Fruit fly (Drosophila melanogaster) whole organism, embryonic: ENCODE results near the gene Mst98Cb.
A peak's percentile ranks its signal among the peaks of the same experiment; 100 is the strongest.

ENCODE experiments used
- Aef1 ChIP-seq: fragments of 200-800 bp; sonication (Bioruptor generic); IDR thresholded peaks from 3 replicates; pipeline ENCODE4 v1.3.6; 2022; ENCODE audit warnings: missing biosample characterization, missing genetic modification characterization
- Atf6 ChIP-seq: fragments of 200-800 bp; sonication (Bioruptor generic); IDR thresholded peaks from 2 replicates; pipeline ENCODE4 v1.3.6; 2022; ENCODE audit warnings: missing biosample characterization, missing genetic modification characterization
- B-H2 ChIP-seq: fragments of 200-800 bp; sonication (Bioruptor generic); optimal IDR thresholded peaks from 2 replicates; lab custom pipeline; 2018; ENCODE audit warnings: missing biosample characterization, mild to moderate bottlenecking, missing genetic modification characterization
- CG10543 ChIP-seq: fragments of 200-800 bp; sonication (Bioruptor generic); optimal IDR thresholded peaks from 3 replicates; lab custom pipeline; 2017; ENCODE audit warnings: missing biosample characterization, mild to moderate bottlenecking, missing genetic modification characterization, moderate library complexity
- CG11093 ChIP-seq: fragments of 200-800 bp; sonication (Bioruptor generic); IDR thresholded peaks from 3 replicates; pipeline ENCODE4 v1.3.6; 2022; ENCODE audit warnings: missing biosample characterization, missing genetic modification characterization
- CG11398 ChIP-seq: fragments of 200-800 bp; sonication (Bioruptor generic); optimal IDR thresholded peaks from 2 replicates; lab custom pipeline; 2016; ENCODE audit warnings: missing biosample characterization, missing genetic modification characterization
- CG13287 ChIP-seq: fragments of 200-800 bp; sonication (Bioruptor generic); IDR thresholded peaks from 2 replicates; pipeline ENCODE4 v1.3.6; 2022; ENCODE audit warnings: missing biosample characterization, missing genetic modification characterization; ENCODE audit not compliant: partially characterized antibody
- CG13775 ChIP-seq: fragments of 200-800 bp; sonication (Bioruptor generic); optimal IDR thresholded peaks from 3 replicates; lab custom pipeline; 2017; ENCODE audit warnings: missing biosample characterization, mild to moderate bottlenecking, missing genetic modification characterization
- CG16779 ChIP-seq: fragments of 200-800 bp; sonication (Bioruptor generic); IDR thresholded peaks from 2 replicates; pipeline ENCODE4 v1.3.6; 2022; ENCODE audit warnings: missing biosample characterization, missing genetic modification characterization
- CG16815 ChIP-seq: fragments of 200-800 bp; sonication (Bioruptor generic); optimal IDR thresholded peaks from 3 replicates; lab custom pipeline; 2017; ENCODE audit warnings: missing biosample characterization, mild to moderate bottlenecking, missing genetic modification characterization
- CG17802 ChIP-seq: fragments of 200-800 bp; sonication (Bioruptor generic); optimal IDR thresholded peaks from 2 replicates; lab custom pipeline; 2018; ENCODE audit warnings: missing biosample characterization, mild to moderate bottlenecking, missing genetic modification characterization, moderate library complexity
- CG2678 ChIP-seq: fragments of 200-800 bp; sonication (Bioruptor generic); optimal IDR thresholded peaks from 3 replicates; lab custom pipeline; 2019; ENCODE audit warnings: missing biosample characterization, mild to moderate bottlenecking, missing genetic modification characterization, moderate library complexity
- CG30403 ChIP-seq: fragments of 200-800 bp; sonication (Bioruptor generic); optimal IDR thresholded peaks from 3 replicates; lab custom pipeline; 2016; ENCODE audit warnings: missing biosample characterization, missing genetic modification characterization
- CG31224 ChIP-seq: fragments of 200-800 bp; sonication (Bioruptor generic); IDR thresholded peaks from 2 replicates; pipeline ENCODE4 v1.3.6; 2022; ENCODE audit warnings: missing biosample characterization, missing genetic modification characterization
- CG6654 ChIP-seq: fragments of 200-800 bp; sonication (Bioruptor generic); optimal IDR thresholded peaks from 2 replicates; lab custom pipeline; 2017; ENCODE audit warnings: missing biosample characterization, mild to moderate bottlenecking, missing genetic modification characterization
- CG7357 ChIP-seq: fragments of 200-800 bp; sonication (Bioruptor generic); IDR thresholded peaks from 3 replicates; pipeline ENCODE4 v1.3.6; 2022; ENCODE audit warnings: missing biosample characterization, missing genetic modification characterization
- CG7556 ChIP-seq: fragments of 200-800 bp; sonication (Bioruptor generic); optimal IDR thresholded peaks from 2 replicates; lab custom pipeline; 2017; ENCODE audit warnings: missing biosample characterization, mild to moderate bottlenecking, missing genetic modification characterization
- CHES-1-like ChIP-seq: fragments of 200-800 bp; sonication (Bioruptor generic); optimal IDR thresholded peaks from 2 replicates; lab custom pipeline; 2016; ENCODE audit warnings: missing biosample characterization, missing genetic modification characterization
- Chrac-16 ChIP-seq: fragments of 200-800 bp; sonication (Bioruptor generic); optimal IDR thresholded peaks from 3 replicates; lab custom pipeline; 2016; ENCODE audit warnings: missing biosample characterization, missing genetic modification characterization
- Dp ChIP-seq: fragments of 200-800 bp; sonication (Bioruptor generic); optimal IDR thresholded peaks from 2 replicates; lab custom pipeline; 2018; ENCODE audit warnings: missing biosample characterization, mild to moderate bottlenecking, missing genetic modification characterization, moderate library complexity
- Elba2 ChIP-seq: fragments of 200-800 bp; sonication (Bioruptor generic); optimal IDR thresholded peaks from 3 replicates; lab custom pipeline; 2016; ENCODE audit warnings: missing biosample characterization, missing genetic modification characterization
- Gug ChIP-seq: fragments of 200-800 bp; sonication (Bioruptor generic); IDR thresholded peaks from 4 replicates; pipeline ENCODE4 v1.3.6; 2022; ENCODE audit warnings: missing biosample characterization, missing genetic modification characterization
- Hey ChIP-seq: fragments of 200-800 bp; sonication (Bioruptor generic); optimal IDR thresholded peaks from 3 replicates; lab custom pipeline; 2018; ENCODE audit warnings: missing biosample characterization, mild to moderate bottlenecking, missing genetic modification characterization
- Sin3A ChIP-seq: fragments of >200 bp; optimal IDR thresholded peaks from 2 replicates; lab custom pipeline; 2018
- Sox100B ChIP-seq: fragments of 200-800 bp; sonication (Bioruptor generic); optimal IDR thresholded peaks from 3 replicates; lab custom pipeline; 2018; ENCODE audit warnings: missing biosample characterization, mild to moderate bottlenecking, missing genetic modification characterization
- Stat92E ChIP-seq, 3 experiments: fragments of >200 bp in 2 of 3; fragments of 200-800 bp in 1 of 3; sonication (Bioruptor generic) in 1 of 3; optimal IDR thresholded peaks; 2 replicates each; lab custom pipeline; 2017 to 2019; ENCODE audit warnings: missing biosample characterization in 3 of 3, missing genetic modification characterization in 3 of 3, mild to moderate bottlenecking in 1 of 3, moderate library complexity in 1 of 3
- TFAM ChIP-seq: fragments of 200-800 bp; sonication (Bioruptor generic); optimal IDR thresholded peaks from 2 replicates; lab custom pipeline; 2017; ENCODE audit warnings: missing biosample characterization, missing genetic modification characterization, inconsistent platforms
- Tbp ChIP-seq: fragments of >200 bp; optimal IDR thresholded peaks from 2 replicates; lab custom pipeline; 2018; ENCODE audit warnings: missing biosample characterization, missing genetic modification characterization
- ap ChIP-seq: fragments of 200-800 bp; sonication (Bioruptor generic); IDR thresholded peaks from 2 replicates; pipeline ENCODE4 v1.3.6; 2022; ENCODE audit warnings: missing biosample characterization, missing genetic modification characterization
- ash1 ChIP-seq: fragments of 200-800 bp; sonication (Bioruptor generic); optimal IDR thresholded peaks from 2 replicates; lab custom pipeline; 2018; ENCODE audit warnings: missing biosample characterization, mild to moderate bottlenecking, missing genetic modification characterization
- bbx ChIP-seq: fragments of 200-800 bp; sonication (Bioruptor generic); IDR thresholded peaks from 2 replicates; pipeline ENCODE4 v1.3.6; 2022; ENCODE audit warnings: missing biosample characterization, missing genetic modification characterization; ENCODE audit not compliant: partially characterized antibody
- bsh ChIP-seq, 2 experiments: fragments of 200-800 bp; sonication (Bioruptor generic); optimal IDR thresholded peaks; 2 replicates each; lab custom pipeline; 2017 to 2018; ENCODE audit warnings: mild to moderate bottlenecking in 2 of 2, missing biosample characterization in 2 of 2, missing genetic modification characterization in 2 of 2, moderate library complexity in 1 of 2
- chn ChIP-seq: fragments of 200-800 bp; sonication (Bioruptor generic); optimal IDR thresholded peaks from 2 replicates; lab custom pipeline; 2016; ENCODE audit warnings: missing biosample characterization, missing genetic modification characterization
- dm ChIP-seq: fragments of 200-800 bp; sonication (Bioruptor generic); optimal IDR thresholded peaks from 3 replicates; lab custom pipeline; 2016; ENCODE audit warnings: missing biosample characterization, missing genetic modification characterization
- dmrt11E ChIP-seq: fragments of 200-800 bp; sonication (Bioruptor generic); optimal IDR thresholded peaks from 3 replicates; lab custom pipeline; 2018; ENCODE audit warnings: missing biosample characterization, mild to moderate bottlenecking, missing genetic modification characterization, moderate library complexity
- fd102C ChIP-seq: fragments of 200-800 bp; sonication (Bioruptor generic); optimal IDR thresholded peaks from 2 replicates; lab custom pipeline; 2018; ENCODE audit warnings: missing biosample characterization, mild to moderate bottlenecking, missing genetic modification characterization, moderate library complexity
- ftz-f1 ChIP-seq: fragments of 200-800 bp; sonication (Bioruptor generic); optimal IDR thresholded peaks from 2 replicates; lab custom pipeline; 2016; ENCODE audit warnings: missing biosample characterization, missing genetic modification characterization
- gcm2 ChIP-seq: fragments of 200-800 bp; sonication (Bioruptor generic); optimal IDR thresholded peaks from 2 replicates; lab custom pipeline; 2016; ENCODE audit warnings: missing biosample characterization, missing genetic modification characterization
- gt ChIP-seq: fragments of 200-800 bp; sonication (Bioruptor generic); IDR thresholded peaks from 2 replicates; pipeline ENCODE4 v1.3.6; 2022; ENCODE audit warnings: missing biosample characterization, missing genetic modification characterization
- hbn ChIP-seq: fragments of 200-800 bp; sonication (Bioruptor generic); IDR thresholded peaks from 2 replicates; pipeline ENCODE4 v1.3.6; 2022; ENCODE audit warnings: missing biosample characterization, missing genetic modification characterization; ENCODE audit not compliant: partially characterized antibody
- nerfin-1 ChIP-seq: fragments of 200-800 bp; sonication (Bioruptor generic); optimal IDR thresholded peaks from 3 replicates; lab custom pipeline; 2019; ENCODE audit warnings: missing biosample characterization, mild to moderate bottlenecking, missing genetic modification characterization, moderate library complexity
- pfk ChIP-seq: fragments of 200-800 bp; sonication (Bioruptor generic); optimal IDR thresholded peaks from 2 replicates; lab custom pipeline; 2018; ENCODE audit warnings: missing biosample characterization, mild to moderate bottlenecking, missing genetic modification characterization, moderate library complexity
- psq ChIP-seq: fragments of 200-800 bp; sonication (Bioruptor generic); optimal IDR thresholded peaks from 2 replicates; lab custom pipeline; 2017; ENCODE audit warnings: missing biosample characterization, missing genetic modification characterization
- pzg ChIP-seq: fragments of 200-800 bp; sonication (Bioruptor generic); optimal IDR thresholded peaks from 3 replicates; lab custom pipeline; 2018; ENCODE audit warnings: missing biosample characterization, mild to moderate bottlenecking, missing genetic modification characterization, moderate library complexity
- sens ChIP-seq: fragments of 200-800 bp; sonication (Bioruptor generic); peaks from one replicate; lab custom pipeline; 2016; ENCODE audit warnings: missing biosample characterization, missing genetic modification characterization
- seq ChIP-seq: fragments of 200-800 bp; sonication (Bioruptor generic); IDR thresholded peaks from 2 replicates; pipeline ENCODE4 v1.3.6; 2022; ENCODE audit warnings: missing biosample characterization, missing genetic modification characterization
- wdn ChIP-seq: fragments of 200-800 bp; sonication (Bioruptor generic); IDR thresholded peaks from 2 replicates; pipeline ENCODE4 v1.3.6; 2022; ENCODE audit warnings: missing biosample characterization, missing genetic modification characterization
- wor ChIP-seq: fragments of 200-800 bp; sonication (Bioruptor generic); IDR thresholded peaks from 2 replicates; pipeline ENCODE4 v1.3.6; 2022; ENCODE audit warnings: missing biosample characterization, missing genetic modification characterization
- zen ChIP-seq: fragments of 200-800 bp; sonication (Bioruptor generic); optimal IDR thresholded peaks from 3 replicates; lab custom pipeline; 2018; ENCODE audit warnings: missing biosample characterization, mild to moderate bottlenecking, missing genetic modification characterization, moderate library complexity

Gene Mst98Cb

dm6 chr3R:28326150-28326965 lies 33.8 kb downstream of the Mst98Cb start (continued):
- TF ChIP-seq Dp (peak; percentile 49), CG16815 (GFP tag; lab: Kevin White, UChicago) (peak; percentile 99), Stat92E (GFP tag; optimal IDR thresholded peaks at IDR 0.05; lab: Kevin White, UChicago) (peak in 1 of 3 experiments; percentile 96), zen (tag; lab: Kevin White, UChicago) (peak; percentile 99), dm (peak; percentile 99), sens (GFP tag; lab: Kevin White, UChicago) (peak; percentile 100), CG6654 (GFP tag; lab: Kevin White, UChicago) (peak; percentile 93), Hey (peak; percentile 97), fd102C (peak; percentile 96), CG31224 (GFP tag; lab: Robert Waterston, UW) (no peak), Elba2 (GFP tag; lab: Kevin White, UChicago) (peak; percentile 97), CG11093 (GFP tag; lab: Robert Waterston, UW) (peak; percentile 99), CG13287 (no peak), CHES-1-like (peak; percentile 100), CG10543 (GFP tag; lab: Kevin White, UChicago) (peak; percentile 100), seq (no peak), CG16779 (no peak), ash1 (GFP tag; lab: Kevin White, UChicago) (peak; percentile 98), pzg (GFP tag; lab: Kevin White, UChicago) (peak; percentile 44), nerfin-1 (tag; lab: Kevin White, UChicago) (peak; percentile 96), ftz-f1 (peak; percentile 96), CG11398 (GFP tag; lab: Kevin White, UChicago) (peak; percentile 99), CG7556 (GFP tag; lab: Kevin White, UChicago) (peak; percentile 100), psq (GFP tag; lab: Kevin White, UChicago) (peak; percentile 98), Atf6 (GFP tag; lab: Robert Waterston, UW) (no peak), chn (GFP tag; lab: Kevin White, UChicago) (peak; percentile 100), Aef1 (GFP tag; lab: Robert Waterston, UW) (no peak), dmrt11E (tag; lab: Kevin White, UChicago) (peak; percentile 99), hbn (GFP tag; lab: Robert Waterston, UW) (no peak), ap (GFP tag; lab: Robert Waterston, UW) (no peak), CG2678 (tag; lab: Kevin White, UChicago) (peak; percentile 99), wor (no peak), bsh (GFP tag; optimal IDR thresholded peaks at IDR 0.05; lab: Kevin White, UChicago) (peak; percentile 99 to 100), Chrac-16 (GFP tag; lab: Kevin White, UChicago) (peak; percentile 100), gt (no peak), wdn (GFP tag; lab: Robert Waterston, UW) (no peak), Tbp (no peak), CG17802 (tag; lab: Kevin White, UChicago) (peak; percentile 92), TFAM (GFP tag; lab: Kevin White, UChicago) (peak; percentile 95), Sin3A (lab: Kevin White, UChicago) (peak; percentile 40), Sox100B (GFP tag; lab: Kevin White, UChicago) (peak; percentile 98), pfk (GFP tag; lab: Kevin White, UChicago) (peak; percentile 61), CG13775 (GFP tag; lab: Kevin White, UChicago) (peak; percentile 99), B-H2 (GFP tag; lab: Kevin White, UChicago) (peak; percentile 99), CG30403 (peak; percentile 100), CG7357 (GFP tag; lab: Robert Waterston, UW) (peak; percentile 97), bbx (GFP tag; lab: Robert Waterston, UW) (no peak), gcm2 (GFP tag; lab: Kevin White, UChicago) (peak; percentile 99), Gug (GFP tag; lab: Robert Waterston, UW) (peak; percentile 99)
